Worm (Caenorhabditis elegans): ENCODE data around the gene snap-1.

Gene snap-1

DNA sequence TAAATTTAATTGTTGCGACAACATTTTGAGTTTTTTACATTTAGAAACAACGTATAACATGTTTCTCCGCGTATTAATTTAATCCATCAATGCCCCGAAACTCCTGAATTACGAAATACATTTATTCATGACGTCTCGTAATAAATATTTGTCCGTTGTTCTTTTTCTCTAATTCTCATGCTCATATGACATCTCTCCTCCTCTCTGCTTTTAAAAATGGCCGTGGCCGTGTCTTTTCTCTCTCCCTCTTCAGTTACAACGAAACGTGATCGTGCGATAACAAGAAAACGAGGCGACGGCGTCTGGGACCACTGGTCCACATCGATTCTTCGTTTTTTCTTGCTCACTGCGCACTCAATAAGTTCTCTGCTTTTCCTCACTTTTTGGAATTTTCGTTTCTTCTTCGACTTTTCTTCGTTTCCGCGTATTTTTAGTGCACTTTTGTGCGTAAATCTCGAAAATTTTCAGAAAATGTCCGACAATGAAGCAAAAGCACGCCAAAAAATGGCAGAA is at the start of gene snap-1:
Gene snap-1, plus strand, starts transcription at position 463 of the 513 bp plus-strand sequence.
- no peak for TF ChIP-seq unc-62 (GFP tag; optimal IDR thresholded peaks at IDR 0.05)

DNA sequence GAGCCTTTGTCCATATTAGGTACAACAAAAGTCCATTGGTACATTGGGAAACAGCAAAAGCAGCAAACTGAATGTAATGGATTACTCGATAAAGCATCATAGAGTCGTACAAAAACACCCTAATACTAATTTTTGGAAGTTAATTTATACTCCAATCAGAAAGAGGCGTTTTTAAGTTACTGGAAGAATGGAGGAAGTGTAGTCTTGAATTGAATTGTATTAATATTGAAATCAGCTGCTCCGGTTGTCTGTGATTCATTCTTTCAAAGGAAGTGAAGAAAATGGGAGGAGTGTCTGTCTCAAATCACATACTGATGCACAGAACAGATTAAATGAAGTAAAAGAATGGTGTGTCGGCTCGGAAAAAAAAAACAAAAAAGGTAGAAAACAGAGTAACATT is 48.8 kb upstream of the snap-1 start, which contains the start of gene str-131:
Gene str-131, minus strand, starts transcription at position 101 of the 400 bp plus-strand sequence.
- TF ChIP-seq unc-62 (GFP tag; optimal IDR thresholded peaks at IDR 0.05) = no peak

DNA sequence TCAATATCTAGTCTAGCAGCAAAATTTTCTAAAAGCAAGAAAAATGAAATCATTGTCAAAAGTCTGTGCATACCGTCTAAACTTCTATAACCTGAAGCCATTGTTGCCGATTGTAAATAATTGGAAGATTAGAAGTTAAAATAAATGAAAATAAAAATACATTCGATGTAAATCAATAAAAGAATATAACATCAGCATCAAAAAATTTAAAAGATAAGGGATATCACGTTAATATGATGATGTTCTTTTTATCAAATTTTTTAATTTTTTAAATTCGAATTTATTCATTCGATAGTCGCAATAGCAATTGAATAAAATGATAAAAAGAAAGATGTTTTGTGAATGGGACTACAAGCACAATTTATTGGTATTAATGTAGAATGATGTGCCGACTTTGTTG is 45.3 kb upstream of the snap-1 start, which contains the start of gene C09H5.7:
Gene C09H5.7, minus strand, starts transcription at position 101 of the 400 bp plus-strand sequence.
- TF ChIP-seq unc-62 (GFP tag; optimal IDR thresholded peaks at IDR 0.05) = no peak

DNA sequence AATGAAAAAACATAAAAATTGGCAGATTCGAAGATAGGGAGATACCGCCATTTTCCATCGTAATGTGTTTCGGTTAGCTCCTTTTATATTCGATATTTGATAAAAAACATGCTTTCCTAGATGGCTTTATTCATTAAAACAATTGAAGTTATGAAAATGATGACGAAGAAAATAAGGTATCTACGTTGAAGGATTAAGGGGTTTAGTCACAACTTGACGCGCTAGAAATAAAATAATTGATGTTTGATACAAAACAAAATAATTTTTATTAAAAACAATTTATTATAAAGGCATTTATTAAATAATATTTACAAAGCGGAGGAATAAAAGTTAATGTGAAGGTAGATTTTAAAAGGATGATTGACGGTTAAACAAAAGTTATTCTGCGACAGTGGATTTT is 39.8 kb upstream of the snap-1 start, which contains the start of gene str-130:
Gene str-130, minus strand, starts transcription at position 101 of the 400 bp plus-strand sequence.
- no peak for TF ChIP-seq unc-62 (GFP tag; optimal IDR thresholded peaks at IDR 0.05)

DNA sequence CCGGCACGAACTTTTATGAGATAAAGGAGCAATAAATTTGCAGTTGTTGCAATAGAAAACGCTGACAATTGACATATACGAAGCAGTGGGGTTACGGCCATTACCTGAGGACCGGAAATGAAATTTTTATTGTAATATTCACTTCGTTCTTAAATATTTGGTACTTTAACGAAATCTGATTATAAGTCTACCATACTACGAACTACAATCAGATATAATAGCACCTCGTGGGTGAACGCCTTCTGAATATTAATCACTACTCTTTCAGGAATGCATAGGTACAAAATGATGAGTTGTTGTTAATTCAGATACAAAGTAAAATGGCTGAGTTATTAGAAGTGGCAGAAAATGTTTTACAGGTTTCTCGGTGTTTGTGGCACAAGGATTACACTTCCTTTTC is 38.0 kb upstream of the snap-1 start, which contains the start of gene str-129:
Gene str-129, minus strand, starts transcription at position 101 of the 400 bp plus-strand sequence.
- no peak for TF ChIP-seq unc-62 (GFP tag; optimal IDR thresholded peaks at IDR 0.05)

DNA sequence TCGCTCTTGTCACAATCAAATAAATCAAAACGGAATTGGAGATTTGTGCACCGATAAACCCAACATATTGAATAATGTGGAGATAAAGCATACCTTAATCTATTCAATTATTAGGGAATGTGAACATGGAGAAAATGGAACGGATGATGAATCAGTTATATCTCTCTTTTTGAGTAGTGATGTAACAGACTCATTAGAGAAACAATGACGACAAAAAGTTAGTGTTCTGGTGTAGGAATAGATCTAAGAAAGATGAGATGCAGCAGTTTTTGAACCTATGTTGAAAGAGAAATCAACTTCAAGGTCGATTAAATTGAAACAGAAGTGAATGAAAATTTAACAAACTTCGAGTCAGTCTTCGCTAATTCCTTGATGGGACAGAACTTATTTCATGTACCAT is 35.0 kb upstream of the snap-1 start, which contains the start of gene str-146:
Gene str-146, minus strand, starts transcription at position 101 of the 400 bp plus-strand sequence.
- TF ChIP-seq unc-62 (GFP tag; optimal IDR thresholded peaks at IDR 0.05) = no peak

DNA sequence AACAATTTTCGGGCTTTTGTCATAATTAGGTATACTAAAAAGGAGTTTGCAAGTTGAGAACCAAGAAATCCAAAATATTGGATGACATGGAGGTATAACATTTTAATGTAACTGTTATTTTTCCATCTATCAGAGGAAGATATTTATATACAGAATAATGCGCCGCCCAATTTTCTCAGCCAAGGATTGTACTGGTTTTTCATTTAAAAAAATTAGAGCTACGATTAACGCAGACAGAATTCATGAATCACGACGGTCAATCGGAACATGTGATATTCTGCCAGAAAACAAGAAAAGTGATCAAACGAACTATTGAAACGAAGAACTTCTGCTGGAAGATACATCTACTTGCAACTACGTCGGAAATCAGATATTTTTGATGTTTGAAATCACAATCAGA is 32.2 kb upstream of the snap-1 start, which contains the start of gene str-145:
Gene str-145, minus strand, starts transcription at position 101 of the 400 bp plus-strand sequence.
- TF ChIP-seq unc-62 (GFP tag; optimal IDR thresholded peaks at IDR 0.05) = no peak

DNA sequence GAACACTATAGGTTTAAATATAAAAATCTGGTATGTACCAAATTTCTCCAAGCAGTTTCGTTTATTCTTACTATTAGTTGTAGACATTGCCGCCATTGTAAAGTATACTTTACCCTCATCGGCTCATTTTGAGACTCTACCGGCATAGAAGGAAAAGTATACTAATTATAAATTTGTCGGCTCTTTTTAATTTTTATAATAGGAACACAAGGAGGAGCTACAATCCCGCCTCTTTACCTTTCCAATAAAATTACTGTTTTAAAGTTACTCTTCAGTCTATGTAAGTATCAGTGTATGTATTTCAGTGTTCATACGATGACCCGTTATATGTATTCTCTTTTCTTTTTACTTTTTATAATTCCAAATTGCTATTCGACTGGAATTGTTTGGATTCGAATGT is 31.1 kb upstream of the snap-1 start, which contains the start of gene sdz-23:
Gene sdz-23, plus strand, starts transcription at position 301 of the 400 bp plus-strand sequence.
- TF ChIP-seq unc-62 (GFP tag; optimal IDR thresholded peaks at IDR 0.05) = no peak

DNA sequence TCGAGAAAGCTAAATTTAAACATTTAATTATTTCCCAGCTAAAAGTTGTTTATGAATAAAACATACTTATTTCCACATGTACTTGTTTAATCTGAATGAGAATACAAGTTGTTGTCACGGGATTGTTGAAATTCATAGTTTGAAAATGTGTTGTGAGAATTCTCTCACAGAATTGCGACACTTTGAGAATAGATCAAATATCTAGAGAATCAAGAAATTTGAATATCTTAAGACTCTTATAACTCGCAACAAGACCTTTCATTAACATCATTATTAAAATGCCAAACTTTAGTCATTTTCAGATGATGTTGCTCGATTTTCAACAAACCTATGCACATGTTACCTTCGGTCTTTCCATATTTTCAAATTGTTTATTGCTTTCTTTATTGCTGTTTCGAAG is 27.5 kb upstream of the snap-1 start, which contains the start of gene str-90:
Gene str-90, plus strand, starts transcription at position 301 of the 400 bp plus-strand sequence.
- TF ChIP-seq unc-62 (GFP tag; optimal IDR thresholded peaks at IDR 0.05) = no peak

DNA sequence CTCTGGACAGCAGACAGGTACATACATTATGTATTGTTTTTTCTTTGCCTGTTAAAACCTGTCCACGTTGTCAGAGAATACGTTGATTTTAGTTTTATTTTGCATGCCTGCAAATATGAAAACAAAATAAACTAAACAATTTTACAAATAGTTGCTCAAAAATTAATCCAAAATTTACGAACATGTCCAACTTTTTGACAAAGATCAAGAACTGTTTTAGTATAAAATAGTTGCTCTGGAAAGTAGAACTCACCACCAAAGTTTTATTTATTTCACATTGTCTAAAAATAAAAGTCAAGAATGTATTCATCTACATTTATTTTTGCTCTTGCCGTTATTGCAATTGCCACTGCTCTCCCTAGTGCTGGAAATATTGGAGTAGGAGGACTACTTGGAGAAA is 25.9 kb upstream of the snap-1 start, which contains the start of gene srlf-16:
Gene srlf-16, plus strand, starts transcription at position 301 of the 400 bp plus-strand sequence.
- no peak for TF ChIP-seq unc-62 (GFP tag; optimal IDR thresholded peaks at IDR 0.05)

DNA sequence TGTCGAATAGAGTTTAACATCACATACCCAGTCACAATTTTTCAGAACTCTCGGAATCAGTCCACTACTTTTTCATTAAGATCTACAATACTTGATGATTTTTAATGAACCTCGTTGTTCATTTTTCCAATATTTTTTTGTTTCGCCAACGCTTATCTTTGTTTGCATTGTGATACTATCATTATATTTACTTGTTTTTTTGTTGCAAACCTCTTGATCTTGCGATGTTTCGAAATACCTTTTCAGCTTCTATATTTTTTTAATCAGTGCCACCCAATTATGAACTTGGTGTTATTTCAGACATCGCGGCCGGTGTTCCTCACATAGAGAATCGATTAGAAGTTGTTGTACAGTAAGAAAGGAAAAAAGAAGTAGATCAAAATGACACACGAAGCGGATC is 21.7 kb upstream of the snap-1 start, which contains the start of gene myo-5:
Gene myo-5, plus strand, starts transcription at position 301 of the 400 bp plus-strand sequence.
- no peak for TF ChIP-seq unc-62 (GFP tag; optimal IDR thresholded peaks at IDR 0.05)

DNA sequence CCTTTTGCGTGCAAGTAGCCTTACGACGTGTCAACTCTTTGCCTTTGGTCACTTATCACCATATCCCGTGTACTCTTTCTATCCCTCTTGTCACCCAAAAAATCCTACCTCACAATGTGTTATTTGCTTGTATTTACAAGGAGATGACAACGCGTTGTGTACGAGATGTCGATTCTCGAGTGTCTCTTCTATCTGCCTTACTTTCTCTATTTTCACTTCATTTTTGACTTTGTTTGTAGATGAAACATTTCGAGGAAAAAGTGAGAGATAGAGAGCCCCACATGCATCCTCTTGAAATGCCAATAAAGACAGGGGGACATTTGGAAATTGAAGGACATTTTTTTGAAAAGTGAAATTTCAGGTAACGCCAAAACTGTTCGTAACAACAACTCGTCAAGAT is 19.6 kb upstream of the snap-1 start:
- no peak for TF ChIP-seq unc-62 (GFP tag; optimal IDR thresholded peaks at IDR 0.05)

DNA sequence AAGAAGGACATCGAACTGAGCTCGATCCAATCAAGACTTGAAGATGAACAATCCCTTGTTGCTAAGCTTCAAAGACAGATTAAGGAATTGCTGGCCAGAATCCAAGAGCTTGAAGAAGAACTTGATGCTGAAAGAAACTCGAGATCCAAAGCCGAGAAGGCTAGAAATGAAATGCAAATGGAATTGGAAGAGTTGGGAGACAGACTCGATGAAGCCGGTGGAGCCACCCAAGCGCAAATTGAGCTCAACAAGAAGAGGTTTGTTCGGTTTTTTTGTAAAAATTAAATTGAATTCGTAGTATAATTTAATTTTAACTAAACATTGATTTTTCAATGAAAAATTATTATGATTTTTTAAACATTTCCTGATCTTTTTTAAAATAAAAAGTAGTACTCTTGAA is 15.9 kb upstream of the snap-1 start:
- TF ChIP-seq unc-62 (GFP tag; optimal IDR thresholded peaks at IDR 0.05) = no peak

DNA sequence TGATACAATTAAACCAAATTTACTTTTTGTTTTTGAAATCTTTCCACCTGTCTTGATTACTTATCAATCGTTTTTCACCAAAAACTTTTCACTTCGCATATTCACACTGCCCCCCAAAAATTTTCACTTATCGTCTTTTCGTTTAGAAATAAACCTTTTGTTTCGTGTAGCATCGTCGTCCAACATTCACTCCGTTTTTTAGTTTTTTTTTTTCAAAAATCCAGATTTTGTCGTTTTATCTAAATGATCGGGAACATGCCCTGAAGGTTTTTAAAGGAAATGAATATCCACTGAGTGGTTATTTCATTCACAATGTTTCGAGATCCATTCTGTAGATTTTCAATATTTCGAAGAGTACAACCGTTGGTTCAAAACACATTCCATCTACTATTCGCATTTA is 12.4 kb upstream of the snap-1 start, which contains the start of gene D1014.7:
Gene D1014.7, plus strand, starts transcription at position 301 of the 400 bp plus-strand sequence.
- TF ChIP-seq unc-62 (GFP tag; optimal IDR thresholded peaks at IDR 0.05) = no peak

DNA sequence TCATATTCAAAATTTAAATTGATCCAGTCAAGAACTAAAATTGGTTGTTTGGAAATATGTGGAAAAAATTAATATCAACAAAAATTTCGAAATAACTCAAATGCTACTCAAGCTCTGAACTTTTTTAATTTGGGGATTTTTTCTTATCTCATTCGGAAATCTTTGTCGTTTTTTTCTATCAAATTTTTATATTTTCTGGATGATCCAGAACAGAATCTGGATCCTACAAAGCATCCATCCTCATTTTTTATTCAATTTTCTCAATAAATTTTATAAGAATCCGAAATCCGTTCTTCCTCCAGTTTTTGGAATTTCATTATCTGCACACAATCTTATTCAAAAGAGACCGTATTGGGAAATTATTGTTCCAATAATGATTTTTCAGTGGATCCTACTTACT is 9.5 kb upstream of the snap-1 start, which contains the start of gene D1014.6:
Gene D1014.6, plus strand, starts transcription at position 301 of the 400 bp plus-strand sequence.
- no peak for TF ChIP-seq unc-62 (GFP tag; optimal IDR thresholded peaks at IDR 0.05)

DNA sequence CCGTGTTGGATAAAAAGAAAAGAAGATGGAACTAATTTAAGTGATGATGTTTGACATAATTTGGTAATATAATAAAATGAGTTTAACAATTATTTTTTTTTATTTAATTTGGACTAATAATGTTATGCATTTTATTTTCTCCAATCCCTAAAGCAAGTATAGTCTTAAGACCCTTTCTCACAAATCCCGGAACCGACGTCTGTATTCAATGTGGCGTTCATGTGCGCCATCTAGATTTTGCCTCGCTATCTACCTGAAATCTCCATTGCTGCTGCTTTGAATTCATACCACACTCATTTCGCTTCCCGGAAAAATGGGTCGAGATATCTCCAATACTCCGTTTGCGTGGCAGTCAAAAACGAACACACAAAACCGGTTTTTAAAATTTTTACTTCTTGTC is 7.0 kb upstream of the snap-1 start, which contains the start of gene D1014.5:
Gene D1014.5, plus strand, starts transcription at position 301 of the 400 bp plus-strand sequence.
- no peak for TF ChIP-seq unc-62 (GFP tag; optimal IDR thresholded peaks at IDR 0.05)

DNA sequence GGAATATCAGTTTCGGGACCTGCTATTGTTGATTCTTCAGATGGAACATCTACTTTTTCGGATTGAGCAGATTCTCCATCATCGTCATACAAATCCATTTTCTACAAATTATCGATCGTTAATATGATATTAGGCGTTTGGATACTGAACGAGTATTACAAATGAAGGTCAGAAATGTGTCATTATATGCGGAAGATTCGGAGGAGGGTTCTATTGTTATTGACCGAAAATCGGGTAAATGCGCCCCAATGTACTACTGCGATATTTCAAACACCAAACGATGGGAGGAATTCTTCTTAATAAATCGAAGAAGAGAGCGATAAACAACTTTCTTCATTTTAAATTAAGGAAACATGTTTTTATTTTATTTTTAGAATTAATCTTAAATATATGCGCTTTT is 1.2 kb upstream of the snap-1 start, which contains the start of gene spr-1:
Gene spr-1, minus strand, starts transcription at position 101 of the 400 bp plus-strand sequence.
- no peak for TF ChIP-seq unc-62 (GFP tag; optimal IDR thresholded peaks at IDR 0.05)

Data from whole organism, dauer.